Fruit fly (Drosophila melanogaster): ENCODE results near the gene CG13005.

dm6 chrX:16831848-16832247 lies 28.4 kb downstream of the CG13005 start:
- TF ChIP-seq nerfin-1 (tag; optimal IDR thresholded peaks at IDR 0.05) (no peak), CG4854 (GFP tag; optimal IDR thresholded peaks at IDR 0.05) (no peak), NC2β (GFP tag; optimal IDR thresholded peaks at IDR 0.05) (no peak), CG9437 (GFP tag; optimal IDR thresholded peaks at IDR 0.05) (no peak), pros (GFP tag; optimal IDR thresholded peaks at IDR 0.05) (no peak), bbx (GFP tag; IDR thresholded peaks at IDR 0.05; ENCODE audit: partially characterized antibody) (no peak), lov (optimal IDR thresholded peaks at IDR 0.05) (no peak), lov (GFP tag; IDR thresholded peaks at IDR 0.05) (no peak)

Data from whole organism, embryonic.